Worm (Caenorhabditis elegans): ENCODE results near the gene pgp-6.

- no peak for TF ChIP-seq nhr-12 (tag; optimal IDR thresholded peaks at IDR 0.05)
- TF ChIP-seq nhr-77 (tag; optimal IDR thresholded peaks at IDR 0.05): no peak
- no peak for TF ChIP-seq mdl-1 (tag; optimal IDR thresholded peaks at IDR 0.05)
- no peak for TF ChIP-seq ceh-82 (tag; optimal IDR thresholded peaks at IDR 0.05)
- no peak for TF ChIP-seq lin-15B (tag; optimal IDR thresholded peaks at IDR 0.05)
- TF ChIP-seq ztf-4 (tag; optimal IDR thresholded peaks at IDR 0.05): no peak
- no peak for TF ChIP-seq ceh-28 (tag; optimal IDR thresholded peaks at IDR 0.05)
These were observed 14.6 kb downstream of the pgp-6 start for ce11 chrX:10862582-10862981.
